Comparison of ENCODE assay signal across 5 fruit fly cellular contexts in genomic region chr3R:23173393-23173981, dm6.
TF ChIP-seq lines count a peak whose summit lies in the region.

CG46310 (plus strand) TSS chr3R:23173873.

- no peak for TF ChIP-seq CTCF in whole organism, embryonic (GFP tag; optimal IDR thresholded peaks at IDR 0.05; lab: Kevin White, UChicago)

TF ChIP-seq in whole organism, adult, 20 proteins besides CTCF, POLR2A, EP300 and RAD21 (continues in another document):
- TF ChIP-seq Crg-1 (GFP tag; optimal IDR thresholded peaks at IDR 0.05; lab: Kevin White, UChicago) (peak; percentile 60), cnc (optimal IDR thresholded peaks at IDR 0.05; lab: Kevin White, UChicago) (no peak), CG12768 (GFP tag; optimal IDR thresholded peaks at IDR 0.05; lab: Kevin White, UChicago) (peak; percentile 74), kay (GFP tag; lab: Kevin White, UChicago; ENCODE audit: borderline replicate concordance) (no peak), ovo (GFP tag; optimal IDR thresholded peaks at IDR 0.05; lab: Kevin White, UChicago) (peak; percentile 15), CG7045 (GFP tag; optimal IDR thresholded peaks at IDR 0.05; lab: Kevin White, UChicago) (peak; percentile 44), tj (GFP tag; optimal IDR thresholded peaks at IDR 0.05; lab: Kevin White, UChicago) (peak; percentile 14), CG33017 (tag; optimal IDR thresholded peaks at IDR 0.05; lab: Kevin White, UChicago) (peak; percentile 79), CG1620 (GFP tag; optimal IDR thresholded peaks at IDR 0.05; lab: Kevin White, UChicago) (no peak), toe (GFP tag; optimal IDR thresholded peaks at IDR 0.05; lab: Kevin White, UChicago) (no peak), CG14711 (tag; optimal IDR thresholded peaks at IDR 0.05; lab: Kevin White, UChicago) (peak; percentile 50), cic (GFP tag; optimal IDR thresholded peaks at IDR 0.05; lab: Kevin White, UChicago) (peak; percentile 83), CG11617 (GFP tag; optimal IDR thresholded peaks at IDR 0.05; lab: Kevin White, UChicago) (peak; percentile 74), Mnt (GFP tag; optimal IDR thresholded peaks at IDR 0.05; lab: Kevin White, UChicago) (peak; percentile 48), Hr96 (GFP tag; optimal IDR thresholded peaks at IDR 0.05; lab: Kevin White, UChicago) (peak; percentile 51), pad (GFP tag; optimal IDR thresholded peaks at IDR 0.05; lab: Kevin White, UChicago) (peak; percentile 58), CG5204 (GFP tag; optimal IDR thresholded peaks at IDR 0.05; lab: Kevin White, UChicago) (no peak), Clk (GFP tag; optimal IDR thresholded peaks at IDR 0.05; lab: Kevin White, UChicago) (peak; percentile 20)

TF ChIP-seq in whole organism, embryonic, 481 proteins besides CTCF, POLR2A, EP300 and RAD21 (continues in another document):
- TF ChIP-seq CG4820 (GFP tag; optimal IDR thresholded peaks at IDR 0.05; lab: Kevin White, UChicago) (peak; percentile 25), BEAF-32 (GFP tag; optimal IDR thresholded peaks at IDR 0.05; lab: Kevin White, UChicago) (no peak), CG13894 (tag; optimal IDR thresholded peaks at IDR 0.05; lab: Kevin White, UChicago) (no peak), CG1233 (GFP tag; optimal IDR thresholded peaks at IDR 0.05; lab: Kevin White, UChicago) (peak; percentile 40), gt (GFP tag; IDR thresholded peaks at IDR 0.05; lab: Robert Waterston, UW) (0 out of 2 replicates have a peak, but pooled peaks have one; percentile 15), CG16813 (GFP tag; IDR thresholded peaks at IDR 0.05; lab: Robert Waterston, UW; ENCODE audit: partially characterized antibody) (no peak), E2f1 (GFP tag; IDR thresholded peaks at IDR 0.05; lab: Robert Waterston, UW) (peak; percentile 84), tin (GFP tag; optimal IDR thresholded peaks at IDR 0.05; lab: Kevin White, UChicago) (peak; percentile 45), CoRest (tag; optimal IDR thresholded peaks at IDR 0.05; lab: Kevin White, UChicago) (peak; percentile 65), prd (optimal IDR thresholded peaks at IDR 0.05; lab: Kevin White, UChicago) (no peak), prd (GFP tag; IDR thresholded peaks at IDR 0.05; lab: Robert Waterston, UW) (peak; percentile 86), CG12942 (GFP tag; optimal IDR thresholded peaks at IDR 0.05; lab: Kevin White, UChicago) (no peak), grn (GFP tag; optimal IDR thresholded peaks at IDR 0.05; lab: Kevin White, UChicago) (no peak), dysf (GFP tag; IDR thresholded peaks at IDR 0.05; lab: Robert Waterston, UW) (peak; percentile 94), CG11093 (GFP tag; IDR thresholded peaks at IDR 0.05; lab: Robert Waterston, UW) (peak; percentile 74), CG2120 (GFP tag; optimal IDR thresholded peaks at IDR 0.05; lab: Kevin White, UChicago) (peak; percentile 67), lov (optimal IDR thresholded peaks at IDR 0.05; lab: Kevin White, UChicago) (no peak), lov (GFP tag; IDR thresholded peaks at IDR 0.05; lab: Robert Waterston, UW) (0 out of 3 replicates have a peak, but pooled peaks have one; percentile 57)

TF ChIP-seq in whole organism, prepupa, 60 proteins besides CTCF, POLR2A, EP300 and RAD21 (continues in another document):
- TF ChIP-seq Eip75B (GFP tag; optimal IDR thresholded peaks at IDR 0.05; lab: Kevin White, UChicago) (peak; percentile 89), CG15336 (GFP tag; IDR thresholded peaks at IDR 0.05; lab: Robert Waterston, UW) (peak; percentile 87), CG16779 (tag; optimal IDR thresholded peaks at IDR 0.05; lab: Kevin White, UChicago) (peak; percentile 76), CG8119 (GFP tag; IDR thresholded peaks at IDR 0.05; lab: Robert Waterston, UW) (peak; percentile 79; the same call in 2 of the 3 replicates), CG32006 (GFP tag; optimal IDR thresholded peaks at IDR 0.05; lab: Kevin White, UChicago) (peak; percentile 69), achi (GFP tag; optimal IDR thresholded peaks at IDR 0.05; lab: Kevin White, UChicago) (peak; percentile 85), fd59A (GFP tag; optimal IDR thresholded peaks at IDR 0.05; lab: Kevin White, UChicago) (peak; percentile 46), Sox102F (GFP tag; optimal IDR thresholded peaks at IDR 0.05; lab: Kevin White, UChicago) (peak; percentile 85), Blimp-1 (GFP tag; optimal IDR thresholded peaks at IDR 0.05; lab: Kevin White, UChicago) (peak; percentile 85), Sox14 (GFP tag; optimal IDR thresholded peaks at IDR 0.05; lab: Kevin White, UChicago) (peak; percentile 76), CG1621 (tag; optimal IDR thresholded peaks at IDR 0.05; lab: Kevin White, UChicago) (peak; percentile 42), spab (GFP tag; optimal IDR thresholded peaks at IDR 0.05; lab: Kevin White, UChicago) (peak; percentile 53), CG6854 (GFP tag; optimal IDR thresholded peaks at IDR 0.05; lab: Kevin White, UChicago) (peak; percentile 65), Met (GFP tag; optimal IDR thresholded peaks at IDR 0.05; lab: Kevin White, UChicago) (peak; percentile 86), CG7368 (GFP tag; optimal IDR thresholded peaks at IDR 0.05; lab: Kevin White, UChicago) (peak; percentile 79), CG31627 (GFP tag; optimal IDR thresholded peaks at IDR 0.05; lab: Kevin White, UChicago) (peak; percentile 71), CG4318 (GFP tag; optimal IDR thresholded peaks at IDR 0.05; lab: Kevin White, UChicago) (peak; percentile 29), CG11762 (GFP tag; optimal IDR thresholded peaks at IDR 0.05; lab: Kevin White, UChicago; ENCODE audit: insufficient read depth) (peak; percentile 84), vri (GFP tag; optimal IDR thresholded peaks at IDR 0.05; lab: Kevin White, UChicago) (peak; percentile 82)

TF ChIP-seq in whole organism, pupa, 21 proteins besides CTCF, POLR2A, EP300 and RAD21:
- peak; percentile 59 for TF ChIP-seq D1 (tag; optimal IDR thresholded peaks at IDR 0.05; lab: Kevin White, UChicago)
- peak; percentile 68 for TF ChIP-seq CG8301 (tag; optimal IDR thresholded peaks at IDR 0.05; lab: Kevin White, UChicago)
- peak; percentile 78 for TF ChIP-seq CG8159 (tag; optimal IDR thresholded peaks at IDR 0.05; lab: Kevin White, UChicago)
- TF ChIP-seq Ets98B (GFP tag; IDR thresholded peaks at IDR 0.05; lab: Robert Waterston, UW), result peak; percentile 79
- TF ChIP-seq CG4496 (GFP tag; IDR thresholded peaks at IDR 0.05; lab: Robert Waterston, UW), result peak; percentile 89
- TF ChIP-seq Pif1A (GFP tag; optimal IDR thresholded peaks at IDR 0.05; lab: Kevin White, UChicago), result peak; percentile 76
- peak; percentile 83 for TF ChIP-seq rn (GFP tag; IDR thresholded peaks at IDR 0.05; lab: Robert Waterston, UW)
- TF ChIP-seq CG15710 (tag; optimal IDR thresholded peaks at IDR 0.05; lab: Kevin White, UChicago), result peak; percentile 68
- no peak for TF ChIP-seq CG10348 (GFP tag; IDR thresholded peaks at IDR 0.05; lab: Robert Waterston, UW)
- peak; percentile 87 for TF ChIP-seq CG32121 (GFP tag; IDR thresholded peaks at IDR 0.05; lab: Robert Waterston, UW)
- no peak; the same call in 1 of the 3 replicates for TF ChIP-seq fd96Ca (GFP tag; IDR thresholded peaks at IDR 0.05; lab: Robert Waterston, UW)
- TF ChIP-seq CG9948 (tag; optimal IDR thresholded peaks at IDR 0.05; lab: Kevin White, UChicago), result peak; percentile 53
- TF ChIP-seq CG34367 (tag; optimal IDR thresholded peaks at IDR 0.05; lab: Kevin White, UChicago), result no peak
- peak; percentile 77 for TF ChIP-seq CG14655 (GFP tag; optimal IDR thresholded peaks at IDR 0.05; lab: Kevin White, UChicago)
- peak; percentile 47 for TF ChIP-seq CG13204 (GFP tag; optimal IDR thresholded peaks at IDR 0.05; lab: Kevin White, UChicago)
- peak; percentile 42 for TF ChIP-seq gl (tag; optimal IDR thresholded peaks at IDR 0.05; lab: Kevin White, UChicago)
- peak; percentile 58 for TF ChIP-seq EcR (GFP tag; optimal IDR thresholded peaks at IDR 0.05; lab: Kevin White, UChicago)
- peak; percentile 83 for TF ChIP-seq CG12605 (GFP tag; IDR thresholded peaks at IDR 0.05; lab: Robert Waterston, UW)
- peak; percentile 96 for TF ChIP-seq Snoo (tag; optimal IDR thresholded peaks at IDR 0.05; lab: Kevin White, UChicago)
- peak; percentile 62 for TF ChIP-seq Pif1B (GFP tag; optimal IDR thresholded peaks at IDR 0.05; lab: Kevin White, UChicago)
- TF ChIP-seq CG17806 (tag; optimal IDR thresholded peaks at IDR 0.05; lab: Kevin White, UChicago), result peak; percentile 64

TF ChIP-seq in whole organism, wandering third instar larva, 38 proteins besides CTCF, POLR2A, EP300 and RAD21 (continues in another document):
- no peak for TF ChIP-seq Hr78 (GFP tag; optimal IDR thresholded peaks at IDR 0.05; lab: Kevin White, UChicago)
- peak; percentile 16 for TF ChIP-seq dsf (GFP tag; optimal IDR thresholded peaks at IDR 0.05; lab: Kevin White, UChicago; ENCODE audit: borderline replicate concordance)
- peak in 1 of 2 experiments; percentile 97 for TF ChIP-seq foxo (GFP tag; optimal IDR thresholded peaks at IDR 0.05; lab: Kevin White, UChicago)
- peak; percentile 89 for TF ChIP-seq OdsH (GFP tag; optimal IDR thresholded peaks at IDR 0.05; lab: Kevin White, UChicago)
- TF ChIP-seq psq (GFP tag; optimal IDR thresholded peaks at IDR 0.05; lab: Kevin White, UChicago), result peak; percentile 89
- peak; percentile 95 for TF ChIP-seq h (GFP tag; optimal IDR thresholded peaks at IDR 0.05; lab: Kevin White, UChicago)
- TF ChIP-seq Abd-B (GFP tag; optimal IDR thresholded peaks at IDR 0.05; lab: Kevin White, UChicago), result no peak
- peak; percentile 85 for TF ChIP-seq brk (GFP tag; optimal IDR thresholded peaks at IDR 0.05; lab: Kevin White, UChicago)
- TF ChIP-seq N (GFP tag; optimal IDR thresholded peaks at IDR 0.05; lab: Kevin White, UChicago), result no peak
- no peak for TF ChIP-seq usp (GFP tag; optimal IDR thresholded peaks at IDR 0.05; lab: Kevin White, UChicago)
- peak; percentile 69 for TF ChIP-seq Rel (GFP tag; optimal IDR thresholded peaks at IDR 0.05; lab: Kevin White, UChicago)
- peak; percentile 85 for TF ChIP-seq Rel (tag; optimal IDR thresholded peaks at IDR 0.05; lab: Kevin White, UChicago)
- TF ChIP-seq dl (GFP tag; optimal IDR thresholded peaks at IDR 0.05; lab: Kevin White, UChicago; ENCODE audit: insufficient read depth in 1 of 2, partially characterized antibody in 2 of 2), result peak in 1 of 2 experiments; percentile 58
- peak; percentile 91 for TF ChIP-seq rgr (GFP tag; optimal IDR thresholded peaks at IDR 0.05; lab: Kevin White, UChicago)
- peak; percentile 74 for TF ChIP-seq dmrt93B (GFP tag; optimal IDR thresholded peaks at IDR 0.05; lab: Kevin White, UChicago)
- TF ChIP-seq tai (GFP tag; optimal IDR thresholded peaks at IDR 0.05; lab: Kevin White, UChicago), result peak; percentile 75
- no peak for TF ChIP-seq Dif (GFP tag; optimal IDR thresholded peaks at IDR 0.05; lab: Kevin White, UChicago; ENCODE audit: partially characterized antibody)
- TF ChIP-seq sv (GFP tag; optimal IDR thresholded peaks at IDR 0.05; lab: Kevin White, UChicago), result no peak
- peak; percentile 52 for TF ChIP-seq Vsx2 (GFP tag; optimal IDR thresholded peaks at IDR 0.05; lab: Kevin White, UChicago; ENCODE audit: partially characterized antibody)
- TF ChIP-seq GATAd (GFP tag; optimal IDR thresholded peaks at IDR 0.05; lab: Kevin White, UChicago), result no peak
- no peak for TF ChIP-seq Myc (optimal IDR thresholded peaks at IDR 0.05; lab: Kevin White, UChicago)
- TF ChIP-seq fru (GFP tag; optimal IDR thresholded peaks at IDR 0.05; lab: Kevin White, UChicago), result peak; percentile 93
- peak; percentile 94 for TF ChIP-seq Sp1 (GFP tag; optimal IDR thresholded peaks at IDR 0.05; lab: Kevin White, UChicago)
